Fruit fly (Drosophila melanogaster): Measurements from ENCODE around the gene anchor.

Gene anchor

dm6 chr3L:17576093-17576885 is 45.3 kb upstream of the anchor start:
- TF ChIP-seq ey (GFP tag; optimal IDR thresholded peaks at IDR 0.05) (no peak), lola (GFP tag; optimal IDR thresholded peaks at IDR 0.05) (no peak), Abd-B (GFP tag; optimal IDR thresholded peaks at IDR 0.05) (peak; percentile 46), dmrt93B (GFP tag; optimal IDR thresholded peaks at IDR 0.05) (no peak), psq (GFP tag; optimal IDR thresholded peaks at IDR 0.05) (peak; percentile 72), Dfd (GFP tag; optimal IDR thresholded peaks at IDR 0.05) (no peak), dsf (GFP tag; optimal IDR thresholded peaks at IDR 0.05; ENCODE audit: borderline replicate concordance) (no peak), Rel (GFP tag; optimal IDR thresholded peaks at IDR 0.05) (peak; percentile 73), Rel (tag; optimal IDR thresholded peaks at IDR 0.05) (peak; percentile 92), sv (GFP tag; optimal IDR thresholded peaks at IDR 0.05) (no peak), Myc (optimal IDR thresholded peaks at IDR 0.05) (no peak), Hr83 (GFP tag; optimal IDR thresholded peaks at IDR 0.05; ENCODE audit: poor library complexity, severe bottlenecking) (peak; percentile 87), Hr78 (GFP tag; optimal IDR thresholded peaks at IDR 0.05) (no peak), GATAd (GFP tag; optimal IDR thresholded peaks at IDR 0.05) (no peak), Dif (GFP tag; optimal IDR thresholded peaks at IDR 0.05; ENCODE audit: partially characterized antibody) (peak; percentile 90), foxo (GFP tag; optimal IDR thresholded peaks at IDR 0.05) (peak in 1 of 2 experiments; percentile 50), Sp1 (GFP tag; optimal IDR thresholded peaks at IDR 0.05) (no peak), CG9705 (GFP tag; optimal IDR thresholded peaks at IDR 0.05) (no peak), CrebA (GFP tag; optimal IDR thresholded peaks at IDR 0.05; ENCODE audit: borderline replicate concordance) (peak; percentile 94), Vsx2 (GFP tag; optimal IDR thresholded peaks at IDR 0.05; ENCODE audit: partially characterized antibody) (peak; percentile 84), pan (optimal IDR thresholded peaks at IDR 0.05) (no peak), h (GFP tag; optimal IDR thresholded peaks at IDR 0.05) (peak; percentile 93), sage (GFP tag; optimal IDR thresholded peaks at IDR 0.05) (peak; percentile 31), jim (GFP tag; optimal IDR thresholded peaks at IDR 0.05) (no peak), usp (GFP tag; optimal IDR thresholded peaks at IDR 0.05) (no peak), Jra (GFP tag; optimal IDR thresholded peaks at IDR 0.05) (peak; percentile 81), HLH106 (tag; optimal IDR thresholded peaks at IDR 0.05) (no peak), dl (GFP tag; optimal IDR thresholded peaks at IDR 0.05; ENCODE audit: insufficient read depth in 1 of 2, partially characterized antibody in 2 of 2) (peak; percentile 81 to 84), OdsH (GFP tag; optimal IDR thresholded peaks at IDR 0.05) (no peak), CG32264 (GFP tag; optimal IDR thresholded peaks at IDR 0.05) (peak; percentile 38), Mio (GFP tag; optimal IDR thresholded peaks at IDR 0.05) (no peak), brk (GFP tag; optimal IDR thresholded peaks at IDR 0.05) (no peak), woc (GFP tag; optimal IDR thresholded peaks at IDR 0.05) (no peak), N (GFP tag; optimal IDR thresholded peaks at IDR 0.05) (peak; percentile 73), Hnf4 (GFP tag; optimal IDR thresholded peaks at IDR 0.05) (no peak), tai (GFP tag; optimal IDR thresholded peaks at IDR 0.05) (no peak), fru (GFP tag; optimal IDR thresholded peaks at IDR 0.05) (peak; percentile 96), rgr (GFP tag; optimal IDR thresholded peaks at IDR 0.05) (no peak), br (GFP tag; optimal IDR thresholded peaks at IDR 0.05) (peak; percentile 61)

DNA sequence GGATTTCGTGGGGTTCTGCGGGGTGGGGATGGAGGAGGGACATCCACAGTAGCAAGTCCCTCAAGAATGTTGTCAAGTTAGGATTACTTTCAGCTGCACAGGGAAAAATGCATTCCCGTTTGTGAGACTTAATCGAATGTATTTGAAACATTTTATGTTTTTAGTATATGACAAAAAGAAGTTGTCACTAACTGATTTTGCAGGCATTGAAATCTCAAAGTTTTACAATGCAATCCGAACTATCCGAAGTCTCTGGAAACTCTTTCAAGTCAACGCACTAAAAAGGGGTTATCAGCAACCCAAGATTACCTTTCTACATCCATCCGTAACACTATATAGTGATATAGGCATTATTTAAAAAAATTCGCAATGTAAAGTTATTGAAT is 44.7 kb upstream of the anchor start:
- TF ChIP-seq sage (GFP tag; optimal IDR thresholded peaks at IDR 0.05) (no peak), Myc (optimal IDR thresholded peaks at IDR 0.05) (no peak), Jra (GFP tag; optimal IDR thresholded peaks at IDR 0.05) (no peak), usp (GFP tag; optimal IDR thresholded peaks at IDR 0.05) (no peak), rgr (GFP tag; optimal IDR thresholded peaks at IDR 0.05) (peak; percentile 26), h (GFP tag; optimal IDR thresholded peaks at IDR 0.05) (no peak), HLH106 (tag; optimal IDR thresholded peaks at IDR 0.05) (peak; percentile 26), CG9705 (GFP tag; optimal IDR thresholded peaks at IDR 0.05) (no peak), foxo (GFP tag; optimal IDR thresholded peaks at IDR 0.05) (peak in 1 of 2 experiments; percentile 39), lola (GFP tag; optimal IDR thresholded peaks at IDR 0.05) (no peak), ey (GFP tag; optimal IDR thresholded peaks at IDR 0.05) (no peak), br (GFP tag; optimal IDR thresholded peaks at IDR 0.05) (no peak), Dif (GFP tag; optimal IDR thresholded peaks at IDR 0.05; ENCODE audit: partially characterized antibody) (no peak), Hnf4 (GFP tag; optimal IDR thresholded peaks at IDR 0.05) (no peak), sv (GFP tag; optimal IDR thresholded peaks at IDR 0.05) (no peak), Dfd (GFP tag; optimal IDR thresholded peaks at IDR 0.05) (no peak), Vsx2 (GFP tag; optimal IDR thresholded peaks at IDR 0.05; ENCODE audit: partially characterized antibody) (no peak), CrebA (GFP tag; optimal IDR thresholded peaks at IDR 0.05; ENCODE audit: borderline replicate concordance) (no peak), Rel (GFP tag; optimal IDR thresholded peaks at IDR 0.05) (no peak), Rel (tag; optimal IDR thresholded peaks at IDR 0.05) (no peak), brk (GFP tag; optimal IDR thresholded peaks at IDR 0.05) (no peak), woc (GFP tag; optimal IDR thresholded peaks at IDR 0.05) (peak; percentile 27), Sp1 (GFP tag; optimal IDR thresholded peaks at IDR 0.05) (peak; percentile 3), OdsH (GFP tag; optimal IDR thresholded peaks at IDR 0.05) (peak; percentile 7)
